Worm (Caenorhabditis elegans) whole organism, L4/young adult: ENCODE results near the gene Y15E3A.4.

Experiments
- W03F9.2 ChIP-seq: fragments of 150-350 bp; optimal IDR thresholded peaks from 2 replicates; lab custom pipeline; 2014; ENCODE audit warnings: missing biosample characterization, missing genetic modification characterization
- dao-5 ChIP-seq: sonication (generic microtip); optimal IDR thresholded peaks from 2 replicates; lab custom pipeline; 2016; ENCODE audit warnings: missing genotype, missing genetic modification characterization, moderate library complexity, missing compliant biosample characterization
- him-1 ChIP-seq: sonication (generic microtip); optimal IDR thresholded peaks from 2 replicates; lab custom pipeline; 2016; ENCODE audit warnings: missing genotype, missing genetic modification reagents, missing genetic modification characterization, missing compliant biosample characterization

DNA sequence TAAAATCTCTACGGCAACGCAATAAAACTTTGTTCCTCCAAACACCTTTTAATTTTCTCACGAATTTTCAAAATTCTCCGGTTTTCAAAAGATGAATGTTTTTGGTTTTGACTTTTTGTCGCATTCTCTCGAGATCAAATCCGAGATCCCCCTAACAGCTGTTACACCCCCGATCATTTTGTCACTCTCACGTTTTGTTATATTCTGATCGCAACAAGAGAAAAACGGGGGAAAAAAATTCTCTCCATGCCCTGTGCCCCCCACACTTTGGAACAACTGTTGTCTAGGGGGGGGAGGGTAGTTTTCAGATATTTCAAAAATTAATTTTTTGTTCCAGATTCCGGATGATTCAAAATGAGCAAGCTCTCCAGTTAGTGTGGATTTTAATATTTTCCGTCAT lies 7.4 kb downstream of the Y15E3A.4 start:
- TF ChIP-seq dao-5 (tag; lab: Kevin White, UChicago), result no peak
- no peak for TF ChIP-seq W03F9.2 (tag; lab: Kevin White, UChicago)
- TF ChIP-seq him-1 (tag; lab: Kevin White, UChicago), result no peak
